Worm (Caenorhabditis elegans) whole organism, L4 larva: Measurements from ENCODE around the gene acy-1.
A peak's percentile ranks its signal among the peaks of the same experiment; 100 is the strongest.

Experiments used
- D1046.2 ChIP-seq: fragments of 200-800 bp; sonication (Bioruptor generic); IDR thresholded peaks from 2 replicates; pipeline ENCODE4 v1.3.6; 2022; ENCODE audit warnings: missing genetic modification characterization, missing compliant biosample characterization
- F10B5.3 ChIP-seq: sonication (generic microtip); optimal IDR thresholded peaks from 2 replicates; lab custom pipeline; 2016; ENCODE audit warnings: mild to moderate bottlenecking, missing genetic modification characterization, missing compliant biosample characterization
- F26F4.8 ChIP-seq: fragments of 200-800 bp; sonication (Bioruptor generic); conservative IDR thresholded peaks from 2 replicates; pipeline ENCODE4 v1.3.6; 2022; ENCODE audit warnings: missing genetic modification characterization, missing compliant biosample characterization
- R02D3.7 ChIP-seq: fragments of 150-350 bp; sonication (generic microtip); optimal IDR thresholded peaks from 3 replicates; lab custom pipeline; 2014; ENCODE audit warnings: missing biosample characterization, missing genetic modification characterization
- ZK337.2 ChIP-seq: fragments of 200-800 bp; sonication (Bioruptor generic); IDR thresholded peaks from 2 replicates; pipeline ENCODE4 v1.3.6; 2022; ENCODE audit warnings: missing genetic modification reagents, missing genetic modification characterization, missing compliant biosample characterization
- ZK546.5 ChIP-seq, 2 experiments: sonication (generic microtip); optimal IDR thresholded peaks; 2 replicates each; lab custom pipeline; 2017; ENCODE audit warnings: missing biosample characterization in 2 of 2, missing genetic modification characterization in 2 of 2
- aha-1 ChIP-seq: fragments of 150-350 bp; peaks from one replicate; lab custom pipeline; 2014; ENCODE audit warnings: missing biosample characterization, missing genetic modification characterization
- arid-1 ChIP-seq: fragments of 200-800 bp; sonication (Bioruptor generic); conservative IDR thresholded peaks from 2 replicates; pipeline ENCODE4 v1.3.6; 2022; ENCODE audit warnings: missing genetic modification reagents, missing genetic modification characterization, missing compliant biosample characterization
- ceh-20 ChIP-seq: fragments of 200-800 bp; sonication (Bioruptor generic); IDR thresholded peaks from 2 replicates; pipeline ENCODE4 v1.3.6; 2022; ENCODE audit warnings: missing genetic modification reagents, missing genetic modification characterization, missing compliant biosample characterization
- ctbp-1 ChIP-seq: fragments of 200-800 bp; sonication (Bioruptor generic); IDR thresholded peaks from 2 replicates; pipeline ENCODE4 v1.3.6; 2022; ENCODE audit warnings: missing genetic modification reagents, missing genetic modification characterization, missing compliant biosample characterization
- daf-12 ChIP-seq: fragments of 150-350 bp; optimal IDR thresholded peaks from 2 replicates; lab custom pipeline; 2014; ENCODE audit warnings: missing biosample characterization, missing genetic modification reagents, missing genetic modification characterization
- daf-16 ChIP-seq, 3 experiments: sonication (generic microtip); optimal IDR thresholded peaks; 2 replicates each; lab custom pipeline; 2016 to 2017; ENCODE audit warnings: missing genetic modification characterization in 3 of 3, missing genetic modification reagents in 3 of 3, mild to moderate bottlenecking in 2 of 3, missing compliant biosample characterization in 2 of 3, missing biosample characterization in 1 of 3, moderate library complexity in 1 of 3
- daf-19 ChIP-seq: fragments of 200-800 bp; sonication (Bioruptor generic); conservative IDR thresholded peaks from 2 replicates; pipeline ENCODE4 v1.3.6; 2022; ENCODE audit warnings: missing genetic modification characterization, missing compliant biosample characterization
- daf-8 ChIP-seq: fragments of 200-800 bp; sonication (Bioruptor generic); IDR thresholded peaks from 2 replicates; pipeline ENCODE4 v1.3.6; 2022; ENCODE audit warnings: missing genetic modification characterization, missing compliant biosample characterization
- dmd-8 ChIP-seq: fragments of 200-800 bp; sonication (Bioruptor generic); IDR thresholded peaks from 2 replicates; pipeline ENCODE4 v1.3.6; 2022; ENCODE audit warnings: missing genetic modification characterization, missing compliant biosample characterization
- dmd-9 ChIP-seq: fragments of 200-800 bp; sonication (Bioruptor generic); IDR thresholded peaks from 2 replicates; pipeline ENCODE4 v1.3.6; 2022; ENCODE audit warnings: missing genetic modification reagents, missing genetic modification characterization, missing compliant biosample characterization
- dpl-1 ChIP-seq: fragments of 150-350 bp; optimal IDR thresholded peaks from 2 replicates; lab custom pipeline; 2014; ENCODE audit warnings: missing biosample characterization, missing genetic modification reagents, missing genetic modification characterization
- duxl-1 ChIP-seq: sonication (generic microtip); optimal IDR thresholded peaks from 2 replicates; lab custom pipeline; 2016; ENCODE audit warnings: mild to moderate bottlenecking, missing genetic modification characterization, moderate library complexity, missing compliant biosample characterization; ENCODE audit not compliant: poor library complexity
- egl-27 ChIP-seq: sonication (generic microtip); optimal IDR thresholded peaks from 3 replicates; lab custom pipeline; 2017; ENCODE audit warnings: missing biosample characterization, missing genetic modification reagents, missing genetic modification characterization
- egl-43 ChIP-seq: fragments of 200-800 bp; sonication (Bioruptor generic); IDR thresholded peaks from 2 replicates; pipeline ENCODE4 v1.3.6; 2022; ENCODE audit warnings: missing genetic modification reagents, missing genetic modification characterization, missing compliant biosample characterization
- fkh-10 ChIP-seq: fragments of 150-350 bp; optimal IDR thresholded peaks from 2 replicates; lab custom pipeline; 2014; ENCODE audit warnings: missing biosample characterization, missing genetic modification reagents, missing genetic modification characterization
- fos-1 ChIP-seq: fragments of 150-350 bp; optimal IDR thresholded peaks from 2 replicates; lab custom pipeline; 2014; ENCODE audit warnings: missing biosample characterization, missing genetic modification characterization
- hif-1 ChIP-seq, 2 experiments: sonication (generic microtip); optimal IDR thresholded peaks; 2 replicates each; lab custom pipeline; 2016 to 2017; ENCODE audit warnings: missing compliant biosample characterization in 2 of 2, missing genetic modification characterization in 2 of 2, missing genetic modification reagents in 2 of 2, missing genotype in 2 of 2, mild to moderate bottlenecking in 1 of 2
- hlh-11 ChIP-seq: fragments of 200-800 bp; sonication (Bioruptor generic); optimal IDR thresholded peaks from 2 replicates; lab custom pipeline; 2018; ENCODE audit warnings: mild to moderate bottlenecking, missing genetic modification characterization, missing compliant biosample characterization
- jun-1 ChIP-seq: fragments of 150-350 bp; optimal IDR thresholded peaks from 2 replicates; lab custom pipeline; 2014; ENCODE audit warnings: missing biosample characterization, missing genetic modification reagents, missing genetic modification characterization
- lim-7 ChIP-seq: fragments of 200-800 bp; sonication (Bioruptor generic); IDR thresholded peaks from 2 replicates; pipeline ENCODE4 v1.3.6; 2022; ENCODE audit warnings: missing genetic modification characterization, missing compliant biosample characterization
- lin-1 ChIP-seq: fragments of 200-800 bp; sonication (Bioruptor generic); IDR thresholded peaks from 2 replicates; pipeline ENCODE4 v1.3.6; 2022; ENCODE audit warnings: missing genetic modification reagents, missing genetic modification characterization, missing compliant biosample characterization
- lin-13 ChIP-seq: fragments of 150-350 bp; optimal IDR thresholded peaks from 2 replicates; lab custom pipeline; 2014; ENCODE audit warnings: missing biosample characterization, missing genetic modification reagents, missing genetic modification characterization
- lin-15B ChIP-seq: fragments of 150-350 bp; sonication (generic microtip); optimal IDR thresholded peaks from 3 replicates; lab custom pipeline; 2014; ENCODE audit warnings: missing biosample characterization, missing genetic modification characterization
- madf-5 ChIP-seq, 2 experiments: fragments of 200-800 bp; sonication (Bioruptor generic); IDR thresholded peaks; 2 replicates each; pipeline ENCODE4 v1.3.6; 2022; ENCODE audit warnings: missing compliant biosample characterization in 2 of 2, missing genetic modification characterization in 2 of 2
- madf-9 ChIP-seq: fragments of 200-800 bp; sonication (Bioruptor generic); conservative IDR thresholded peaks from 2 replicates; pipeline ENCODE4 v1.3.6; 2022; ENCODE audit warnings: missing genetic modification reagents, missing genetic modification characterization, missing compliant biosample characterization
- mep-1 ChIP-seq: fragments of 150-350 bp; sonication (generic microtip); optimal IDR thresholded peaks from 3 replicates; lab custom pipeline; 2014; ENCODE audit warnings: missing biosample characterization, missing genetic modification characterization
- mes-2 ChIP-seq: sonication (generic microtip); optimal IDR thresholded peaks from 2 replicates; lab custom pipeline; 2016; ENCODE audit warnings: missing genotype, mild to moderate bottlenecking, missing genetic modification characterization, missing compliant biosample characterization; ENCODE audit not compliant: poor library complexity, severe bottlenecking
- mxl-2 ChIP-seq: fragments of 200-800 bp; sonication (Bioruptor generic); conservative IDR thresholded peaks from 2 replicates; pipeline ENCODE4 v1.3.6; 2022; ENCODE audit warnings: missing genetic modification reagents, missing genetic modification characterization, missing compliant biosample characterization
- mxl-3 ChIP-seq: fragments of 200-800 bp; sonication (Bioruptor generic); optimal IDR thresholded peaks from 2 replicates; lab custom pipeline; 2018; ENCODE audit warnings: mild to moderate bottlenecking, missing genetic modification characterization, missing compliant biosample characterization
- nhr-25 ChIP-seq: sonication (generic microtip); optimal IDR thresholded peaks from 2 replicates; lab custom pipeline; 2017; ENCODE audit warnings: missing genetic modification characterization, mild to moderate bottlenecking, missing compliant biosample characterization, antibody characterized with exemption, moderate library complexity, borderline replicate concordance; ENCODE audit not compliant: insufficient read depth
- nhr-41 ChIP-seq: fragments of 200-800 bp; sonication (Bioruptor generic); IDR thresholded peaks from 2 replicates; pipeline ENCODE4 v1.3.6; 2022; ENCODE audit warnings: missing genetic modification reagents, missing genetic modification characterization, missing compliant biosample characterization
- nhr-42 ChIP-seq: fragments of 200-800 bp; sonication (Bioruptor generic); IDR thresholded peaks from 2 replicates; pipeline ENCODE4 v1.3.6; 2022; ENCODE audit warnings: missing genetic modification characterization, missing compliant biosample characterization
- nhr-6 ChIP-seq: fragments of 150-350 bp; optimal IDR thresholded peaks from 2 replicates; lab custom pipeline; 2014; ENCODE audit warnings: missing biosample characterization, missing genetic modification characterization
- nhr-76 ChIP-seq: fragments of 150-350 bp; optimal IDR thresholded peaks from 2 replicates; lab custom pipeline; 2014; ENCODE audit warnings: missing biosample characterization, missing genetic modification characterization
- nhr-77 ChIP-seq: fragments of 150-350 bp; optimal IDR thresholded peaks from 2 replicates; lab custom pipeline; 2014; ENCODE audit warnings: missing biosample characterization, missing genetic modification characterization
- pha-4 ChIP-seq, 2 experiments: fragments of 150-350 bp in 1 of 2; fragments of 200-800 bp in 1 of 2; sonication (Bioruptor generic) in 1 of 2; IDR thresholded peaks in 1 of 2; optimal IDR thresholded peaks in 1 of 2; 2 replicates each; pipeline versions ENCODE4 v1.3.6 to Lab custom; 2014 to 2022; ENCODE audit warnings: missing genetic modification characterization in 2 of 2, missing genetic modification reagents in 2 of 2, missing biosample characterization in 1 of 2, missing compliant biosample characterization in 1 of 2
- saeg-2 ChIP-seq: fragments of 200-800 bp; sonication (Bioruptor generic); IDR thresholded peaks from 2 replicates; pipeline ENCODE4 v1.3.6; 2022; ENCODE audit warnings: missing genetic modification reagents, missing genetic modification characterization, missing compliant biosample characterization
- spr-1 ChIP-seq: sonication (generic microtip); optimal IDR thresholded peaks from 2 replicates; lab custom pipeline; 2016; ENCODE audit warnings: mild to moderate bottlenecking, missing genetic modification characterization, missing compliant biosample characterization
- unc-62 ChIP-seq, 3 experiments: fragments of 150-350 bp in 1 of 3; sonication (generic microtip); optimal IDR thresholded peaks in 2 of 3; peaks in 1 of 3; 1 replicate in 1 of 3; 2 replicates in 2 of 3; lab custom pipeline; 2014 to 2017; ENCODE audit warnings: missing biosample characterization in 3 of 3, missing genetic modification characterization in 3 of 3, missing genetic modification reagents in 3 of 3, missing genotype in 1 of 3
- zfp-2 ChIP-seq: sonication (generic microtip); optimal IDR thresholded peaks from 2 replicates; lab custom pipeline; 2016; ENCODE audit warnings: mild to moderate bottlenecking, missing genetic modification characterization, missing compliant biosample characterization
- zip-11 ChIP-seq: fragments of 200-800 bp; sonication (Bioruptor generic); IDR thresholded peaks from 2 replicates; pipeline ENCODE4 v1.3.6; 2022; ENCODE audit warnings: missing genetic modification characterization, missing compliant biosample characterization
- ztf-11 ChIP-seq: fragments of 150-350 bp; optimal IDR thresholded peaks from 2 replicates; lab custom pipeline; 2014; ENCODE audit warnings: missing biosample characterization, missing genetic modification characterization

The acy-1 gene

DNA sequence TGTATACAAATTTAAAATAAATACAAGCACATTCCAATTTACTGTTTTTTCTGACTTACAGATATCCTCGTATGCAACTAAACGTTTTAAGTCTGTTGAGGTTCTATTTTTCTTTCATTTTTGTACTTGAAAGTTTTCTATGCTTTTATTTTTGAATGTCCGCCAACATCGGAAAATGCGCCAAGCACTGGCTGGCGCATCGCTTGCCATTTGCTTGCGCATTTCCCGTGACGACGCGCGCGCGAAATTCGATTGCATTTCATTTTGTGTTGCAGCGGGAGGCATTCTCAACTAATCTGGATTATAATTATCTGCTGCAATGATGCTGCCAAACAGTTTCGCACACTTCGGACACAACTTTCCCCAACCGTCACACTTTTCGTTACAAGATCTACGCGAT is 35.1 kb downstream of the acy-1 start, which contains the start of gene fbxl-2 (continued):
- TF ChIP-seq ctbp-1 (GFP tag; lab: Robert Waterston, UW), result peak; percentile 85
- no peak for TF ChIP-seq egl-27 (tag; lab: Kevin White, UChicago)
- TF ChIP-seq pha-4 (GFP tag; IDR thresholded peaks at IDR 0.05; lab: Robert Waterston, UW), result no peak
- no peak for TF ChIP-seq pha-4 (tag; optimal IDR thresholded peaks at IDR 0.05; lab: Kevin White, UChicago)
- TF ChIP-seq F10B5.3 (tag; lab: Kevin White, UChicago), result peak; percentile 83
- peak; percentile 51; the same call in 1 of the 2 replicates for TF ChIP-seq lim-7 (GFP tag; lab: Robert Waterston, UW)
- peak; percentile 65 for TF ChIP-seq jun-1 (tag; lab: Kevin White, UChicago)
- TF ChIP-seq lin-15B (tag; lab: Kevin White, UChicago), result peak; percentile 79
- no peak for TF ChIP-seq daf-8 (GFP tag; lab: Robert Waterston, UW)
- TF ChIP-seq nhr-77 (tag; lab: Kevin White, UChicago), result peak; percentile 94
- peak; percentile 95 for TF ChIP-seq mep-1 (tag; lab: Kevin White, UChicago)
- peak; percentile 17 to 84 for TF ChIP-seq hif-1 (tag; optimal IDR thresholded peaks at IDR 0.05; lab: Kevin White, UChicago)
- peak; percentile 97 for TF ChIP-seq mes-2
- 0 out of 2 replicates have a peak, but pooled peaks have one; percentile 24 for TF ChIP-seq dmd-8 (GFP tag; lab: Robert Waterston, UW)
- no peak for TF ChIP-seq daf-12 (tag; lab: Kevin White, UChicago)
- peak; percentile 89 for TF ChIP-seq hlh-11 (tag; lab: Kevin White, UChicago)
- TF ChIP-seq madf-9, result peak; percentile 82
- peak; percentile 82 for TF ChIP-seq egl-43 (GFP tag; lab: Robert Waterston, UW)
- TF ChIP-seq lin-1, result peak; percentile 87
- peak; percentile 94 for TF ChIP-seq duxl-1 (tag; lab: Kevin White, UChicago)
- no peak for TF ChIP-seq F26F4.8 (GFP tag; lab: Robert Waterston, UW)
- peak; percentile 77 for TF ChIP-seq mxl-3 (GFP tag; lab: Kevin White, UChicago)
- TF ChIP-seq nhr-42 (GFP tag; lab: Robert Waterston, UW), result peak; percentile 93
- peak; percentile 100 for TF ChIP-seq dpl-1 (GFP tag; lab: Kevin White, UChicago)
- peak; percentile 37 for TF ChIP-seq R02D3.7 (tag; lab: Kevin White, UChicago)
- peak in 1 of 2 experiments; percentile 73; a peak in 1 of 4 replicates for TF ChIP-seq madf-5 (GFP tag; IDR thresholded peaks at IDR 0.05; lab: Robert Waterston, UW)
- TF ChIP-seq D1046.2 (GFP tag; lab: Robert Waterston, UW), result peak; percentile 82; the same call in 1 of the 2 replicates
- peak; percentile 92 for TF ChIP-seq nhr-6 (tag; lab: Kevin White, UChicago)
- TF ChIP-seq aha-1 (tag; lab: Kevin White, UChicago), result peak; percentile 93
- peak; percentile 87 for TF ChIP-seq spr-1 (tag; lab: Kevin White, UChicago)
- TF ChIP-seq nhr-41 (GFP tag; lab: Robert Waterston, UW), result peak; percentile 51; the same call in 1 of the 2 replicates
- TF ChIP-seq fkh-10 (GFP tag; lab: Kevin White, UChicago), result peak; percentile 96
- peak; percentile 71 for TF ChIP-seq zfp-2 (tag; lab: Kevin White, UChicago)
- peak; percentile 55 to 84 for TF ChIP-seq daf-16 (GFP tag; optimal IDR thresholded peaks at IDR 0.05; lab: Kevin White, UChicago)
- TF ChIP-seq daf-16 (tag; optimal IDR thresholded peaks at IDR 0.05; lab: Kevin White, UChicago), result peak; percentile 55
- TF ChIP-seq lin-13, result peak; percentile 94
- no peak for TF ChIP-seq nhr-76 (tag; lab: Kevin White, UChicago)
- TF ChIP-seq daf-19 (GFP tag; lab: Robert Waterston, UW), result no peak
- no peak for TF ChIP-seq ztf-11 (tag; lab: Kevin White, UChicago)
- TF ChIP-seq saeg-2, result peak; percentile 84
- TF ChIP-seq nhr-25, result peak; percentile 68
- peak in 1 of 2 experiments; percentile 92 for TF ChIP-seq unc-62 (GFP tag; optimal IDR thresholded peaks at IDR 0.05 in 1 of 2; lab: Kevin White, UChicago)
- no peak for TF ChIP-seq unc-62 (tag; optimal IDR thresholded peaks at IDR 0.05; lab: Kevin White, UChicago)
- TF ChIP-seq fos-1, result peak; percentile 3
- peak; percentile 12; the same call in 1 of the 2 replicates for TF ChIP-seq zip-11 (GFP tag; lab: Robert Waterston, UW)
- 0 out of 2 replicates have a peak, but pooled peaks have one; percentile 57 for TF ChIP-seq mxl-2 (GFP tag; lab: Robert Waterston, UW)
- peak; percentile 87 for TF ChIP-seq dmd-9 (GFP tag; lab: Robert Waterston, UW)
- TF ChIP-seq ZK337.2 (GFP tag; lab: Robert Waterston, UW), result 0 out of 2 replicates have a peak, but pooled peaks have one; percentile 56
- TF ChIP-seq ceh-20 (GFP tag; lab: Robert Waterston, UW), result peak; percentile 93
- peak in 1 of 2 experiments; percentile 54 for TF ChIP-seq ZK546.5 (tag; optimal IDR thresholded peaks at IDR 0.05; lab: Kevin White, UChicago)
- peak; percentile 88 for TF ChIP-seq arid-1 (GFP tag; lab: Robert Waterston, UW)
